Fruit fly (Drosophila melanogaster) whole organism, adult: Measurements from ENCODE around the gene DIP-eta.

Experiments used
- CG11617 ChIP-seq: fragments of 200-800 bp; sonication (Bioruptor generic); optimal IDR thresholded peaks from 2 replicates; lab custom pipeline; 2017; ENCODE audit warnings: mild to moderate bottlenecking, missing biosample characterization, missing genetic modification reagents, missing genetic modification characterization
- CG12768 ChIP-seq: fragments of 200-800 bp; sonication (Bioruptor generic); optimal IDR thresholded peaks from 2 replicates; lab custom pipeline; 2017; ENCODE audit warnings: missing biosample characterization, missing genetic modification characterization, mild to moderate bottlenecking, moderate library complexity, missing genetic modification reagents
- CG14711 ChIP-seq: fragments of 200-800 bp; sonication (Bioruptor generic); optimal IDR thresholded peaks from 2 replicates; lab custom pipeline; 2018; ENCODE audit warnings: missing biosample characterization, mild to moderate bottlenecking, missing genetic modification characterization, moderate library complexity
- CG1620 ChIP-seq: fragments of 200-800 bp; sonication (Bioruptor generic); optimal IDR thresholded peaks from 2 replicates; lab custom pipeline; 2016; ENCODE audit warnings: missing biosample characterization, missing genetic modification characterization
- CG33017 ChIP-seq: fragments of 200-800 bp; sonication (Bioruptor generic); optimal IDR thresholded peaks from 2 replicates; lab custom pipeline; 2018; ENCODE audit warnings: missing biosample characterization, mild to moderate bottlenecking, missing genetic modification characterization, moderate library complexity
- CG5204 ChIP-seq: fragments of 200-800 bp; sonication (Bioruptor generic); optimal IDR thresholded peaks from 2 replicates; lab custom pipeline; 2016; ENCODE audit warnings: missing biosample characterization, missing genetic modification characterization
- CG7045 ChIP-seq: fragments of 200-800 bp; sonication (Bioruptor generic); optimal IDR thresholded peaks from 2 replicates; lab custom pipeline; 2017; ENCODE audit warnings: missing biosample characterization, mild to moderate bottlenecking, missing genetic modification characterization
- CG7101 ChIP-seq: fragments of 200-800 bp; sonication (Bioruptor generic); optimal IDR thresholded peaks from 2 replicates; lab custom pipeline; 2018; ENCODE audit warnings: missing biosample characterization, mild to moderate bottlenecking, missing genetic modification characterization, moderate library complexity
- Clk ChIP-seq: fragments of 200-800 bp; sonication (Bioruptor generic); optimal IDR thresholded peaks from 2 replicates; lab custom pipeline; 2017; ENCODE audit warnings: missing biosample characterization, missing genetic modification characterization
- Crg-1 ChIP-seq: fragments of 200-800 bp; sonication (Bioruptor generic); optimal IDR thresholded peaks from 2 replicates; lab custom pipeline; 2016; ENCODE audit warnings: missing biosample characterization, missing genetic modification characterization
- Hr96 ChIP-seq: fragments of 200-800 bp; sonication (Bioruptor generic); optimal IDR thresholded peaks from 2 replicates; lab custom pipeline; 2016; ENCODE audit warnings: missing biosample characterization, missing genetic modification characterization
- Mnt ChIP-seq: fragments of 200-800 bp; sonication (Bioruptor generic); optimal IDR thresholded peaks from 2 replicates; lab custom pipeline; 2016; ENCODE audit warnings: missing biosample characterization, mild to moderate bottlenecking, missing genetic modification characterization
- bab1 ChIP-seq: fragments of 200-800 bp; sonication (Bioruptor generic); optimal IDR thresholded peaks from 3 replicates; lab custom pipeline; 2019; ENCODE audit warnings: missing biosample characterization, mild to moderate bottlenecking, missing genetic modification characterization, moderate library complexity
- cic ChIP-seq: fragments of 200-800 bp; sonication (Bioruptor generic); optimal IDR thresholded peaks from 2 replicates; lab custom pipeline; 2017; ENCODE audit warnings: missing biosample characterization, mild to moderate bottlenecking, missing genetic modification characterization, moderate library complexity
- cnc ChIP-seq, 2 experiments: fragments of >200 bp; optimal IDR thresholded peaks; 2 replicates each; lab custom pipeline; 2017
- kay ChIP-seq: fragments of 200-800 bp; sonication (Bioruptor generic); peaks from one replicate; lab custom pipeline; 2016; ENCODE audit warnings: missing biosample characterization, missing genetic modification characterization, borderline replicate concordance
- ovo ChIP-seq: fragments of 200-800 bp; sonication (Bioruptor generic); optimal IDR thresholded peaks from 2 replicates; lab custom pipeline; 2016; ENCODE audit warnings: missing biosample characterization, missing genetic modification characterization
- pad ChIP-seq: fragments of 200-800 bp; sonication (Bioruptor generic); optimal IDR thresholded peaks from 3 replicates; lab custom pipeline; 2017; ENCODE audit warnings: missing biosample characterization, missing genetic modification characterization, mild to moderate bottlenecking, moderate library complexity, missing genetic modification reagents
- tj ChIP-seq: fragments of 200-800 bp; sonication (Bioruptor generic); optimal IDR thresholded peaks from 3 replicates; lab custom pipeline; 2017; ENCODE audit warnings: missing biosample characterization, mild to moderate bottlenecking, missing genetic modification characterization, moderate library complexity
- toe ChIP-seq: fragments of 200-800 bp; sonication (Bioruptor generic); optimal IDR thresholded peaks from 2 replicates; lab custom pipeline; 2016; ENCODE audit warnings: missing biosample characterization, missing genetic modification characterization

DIP-eta gene

DNA sequence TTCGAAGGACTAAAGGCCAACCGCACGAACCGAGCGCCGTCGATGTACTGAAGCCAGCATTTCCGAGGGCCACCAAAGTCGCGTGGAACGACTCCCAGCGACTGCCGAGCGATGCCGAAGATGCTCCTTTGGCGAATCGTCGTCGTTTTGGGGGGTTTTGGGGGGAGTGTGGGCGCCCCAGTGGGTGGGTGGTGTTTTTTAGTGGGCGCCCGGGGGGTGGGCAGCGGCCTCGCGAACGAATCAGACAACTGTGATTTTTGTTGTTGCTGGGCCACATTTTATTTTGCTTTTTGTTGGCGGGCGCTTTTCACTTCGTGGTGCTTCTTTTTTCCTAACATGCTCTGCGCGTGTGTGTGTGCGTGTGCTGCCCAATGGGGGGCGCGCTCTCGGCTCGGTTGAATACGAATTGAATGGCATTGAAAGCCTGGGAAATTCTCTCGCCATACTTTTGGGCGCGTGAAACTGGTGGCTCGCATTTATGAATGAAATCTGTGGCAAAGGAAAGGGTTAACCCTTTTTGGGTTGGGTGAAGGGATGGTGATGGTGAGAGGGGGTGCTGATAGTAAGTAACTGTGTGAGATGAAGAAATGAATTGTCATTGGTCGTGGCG is at the start of gene DIP-eta:
Gene DIP-eta (minus strand): TSS at position 51 of the 610 bp plus-strand sequence.
- peak; percentile 64 for TF ChIP-seq CG7045 (GFP tag; lab: Kevin White, UChicago)
- TF ChIP-seq CG12768, result peak; percentile 26
- TF ChIP-seq CG14711 (tag; lab: Kevin White, UChicago), result no peak

DNA sequence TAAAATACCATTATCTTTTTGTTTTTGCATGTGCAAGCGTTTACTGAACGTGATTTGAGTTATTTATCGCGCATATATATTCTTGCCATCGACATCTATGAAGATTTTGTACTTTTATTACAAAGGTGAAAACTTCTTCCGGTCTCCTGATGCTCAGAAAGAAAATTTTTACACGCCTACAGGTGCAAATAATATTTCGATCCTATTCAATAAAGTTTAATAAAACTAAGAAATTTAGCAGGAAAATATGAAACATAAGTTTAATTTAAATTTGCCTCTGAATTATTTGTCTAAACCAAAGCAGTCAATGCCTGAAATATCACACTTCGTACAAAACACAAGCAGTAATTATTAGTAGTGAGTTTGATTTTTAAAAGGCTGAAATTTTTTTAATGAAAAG is 44.8 kb upstream of the DIP-eta start, which contains the start of gene Hsp60C:
Gene Hsp60C (plus strand): TSS at position 301 of the 400 bp plus-strand sequence.
- TF ChIP-seq tj (GFP tag; lab: Kevin White, UChicago) (no peak), cic (GFP tag; lab: Kevin White, UChicago) (no peak), ovo (GFP tag; lab: Kevin White, UChicago) (no peak), CG11617 (GFP tag; lab: Kevin White, UChicago) (no peak), Hr96 (GFP tag; lab: Kevin White, UChicago) (no peak), kay (GFP tag; lab: Kevin White, UChicago) (no peak), bab1 (no peak), CG12768 (no peak), CG33017 (no peak), cnc (optimal IDR thresholded peaks at IDR 0.05; lab: Kevin White, UChicago) (no peak), pad (GFP tag; lab: Kevin White, UChicago) (no peak), CG5204 (no peak)

DNA sequence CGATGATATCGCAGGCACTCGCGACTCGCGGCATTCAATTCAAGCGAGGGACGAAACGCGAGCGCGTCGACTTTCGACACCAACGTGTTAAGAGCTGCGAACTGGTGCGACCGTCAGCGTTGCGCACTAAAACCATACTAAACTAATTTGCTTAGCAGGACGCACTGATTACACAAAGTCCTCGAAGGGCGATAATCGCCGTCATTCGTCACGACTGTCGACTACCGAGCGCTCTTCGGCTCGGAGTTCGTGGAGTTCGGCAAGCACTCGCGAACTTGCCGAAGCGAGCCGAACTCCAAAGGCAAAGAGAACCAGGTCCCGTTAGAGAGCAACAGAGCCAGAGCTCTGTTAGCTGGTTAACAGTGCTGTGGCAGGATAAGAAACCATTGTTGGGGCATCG is 40.7 kb upstream of the DIP-eta start, which contains the start of gene DIP-theta:
Gene DIP-theta (minus strand): TSS at position 146 of the 400 bp plus-strand sequence.
- no peak for TF ChIP-seq Crg-1
- TF ChIP-seq cnc (optimal IDR thresholded peaks at IDR 0.05; lab: Kevin White, UChicago), result no peak
- TF ChIP-seq tj (GFP tag; lab: Kevin White, UChicago), result no peak
- no peak for TF ChIP-seq bab1
- no peak for TF ChIP-seq Hr96 (GFP tag; lab: Kevin White, UChicago)
- TF ChIP-seq kay (GFP tag; lab: Kevin White, UChicago), result no peak
- no peak for TF ChIP-seq ovo (GFP tag; lab: Kevin White, UChicago)
- TF ChIP-seq Clk (GFP tag; lab: Kevin White, UChicago), result no peak
- TF ChIP-seq CG11617 (GFP tag; lab: Kevin White, UChicago), result no peak

DNA sequence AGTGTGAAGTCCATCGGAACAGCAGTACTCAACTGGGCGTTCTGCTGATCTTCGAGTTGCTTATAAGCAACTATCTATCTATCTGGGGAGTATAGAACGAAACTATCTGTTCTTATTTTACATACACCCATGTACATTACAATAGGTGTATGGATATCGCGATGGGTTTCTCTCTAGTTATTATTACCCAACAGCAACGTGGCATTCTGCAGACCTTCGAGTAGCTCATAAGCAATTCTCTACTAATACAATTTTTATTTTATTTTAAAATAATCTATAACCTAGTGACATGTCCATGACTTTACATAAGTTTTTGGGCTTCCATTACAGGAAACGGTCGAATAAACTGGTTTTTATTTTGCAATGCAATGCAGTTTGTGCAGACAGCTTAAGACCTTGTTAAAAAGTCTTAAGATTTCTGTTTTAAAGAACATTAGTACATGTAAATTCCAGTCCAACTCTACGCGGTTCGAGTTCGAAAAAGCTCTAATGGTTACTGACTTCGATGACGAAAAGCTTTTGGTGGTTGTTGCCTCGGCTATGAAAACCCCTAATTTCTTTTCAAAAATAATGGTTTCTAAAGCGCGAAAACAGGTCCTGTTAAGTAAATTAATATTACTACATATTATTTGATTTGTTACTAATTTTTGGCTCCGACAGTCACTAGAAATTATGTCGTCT is 6.1 kb upstream of the DIP-eta start, which contains the start of gene Cyp6a16:
Gene Cyp6a16 (minus strand): TSS at position 36 of the 681 bp plus-strand sequence.
- TF ChIP-seq CG11617 (GFP tag; lab: Kevin White, UChicago) (no peak), Clk (GFP tag; lab: Kevin White, UChicago) (no peak), ovo (GFP tag; lab: Kevin White, UChicago) (no peak), toe (no peak), CG7045 (GFP tag; lab: Kevin White, UChicago) (no peak), Hr96 (GFP tag; lab: Kevin White, UChicago) (no peak), CG14711 (tag; lab: Kevin White, UChicago) (no peak), CG5204 (no peak), tj (GFP tag; lab: Kevin White, UChicago) (no peak), CG7101 (no peak), cnc (optimal IDR thresholded peaks at IDR 0.05; lab: Kevin White, UChicago) (no peak), CG12768 (no peak), pad (GFP tag; lab: Kevin White, UChicago) (no peak), kay (GFP tag; lab: Kevin White, UChicago) (no peak), Mnt (GFP tag; lab: Kevin White, UChicago) (no peak)

DNA sequence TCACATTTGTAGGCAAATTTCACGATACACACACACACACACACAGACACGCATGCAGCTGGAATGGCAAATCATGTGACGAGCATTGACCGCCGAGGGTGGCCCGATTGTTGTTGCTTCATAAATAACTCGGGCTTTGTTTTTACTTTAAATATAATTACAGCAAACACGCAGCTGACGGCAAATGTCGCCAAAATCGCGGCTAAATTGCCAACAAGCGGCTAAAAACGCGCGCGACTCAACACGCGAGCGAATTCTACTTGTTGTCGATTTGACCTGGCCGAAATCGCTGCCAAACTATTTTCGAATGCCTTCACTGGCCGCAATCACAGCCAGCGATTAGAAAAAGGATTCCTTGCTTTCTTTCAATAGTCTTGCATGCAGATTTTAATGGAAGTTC is 522 bp downstream of the DIP-eta start:
- TF ChIP-seq tj (GFP tag; lab: Kevin White, UChicago), result no peak
- no peak for TF ChIP-seq CG14711 (tag; lab: Kevin White, UChicago)
- no peak for TF ChIP-seq CG12768
- TF ChIP-seq cnc (optimal IDR thresholded peaks at IDR 0.05; lab: Kevin White, UChicago), result no peak
- TF ChIP-seq CG7045 (GFP tag; lab: Kevin White, UChicago), result no peak
- TF ChIP-seq CG5204, result no peak

DNA sequence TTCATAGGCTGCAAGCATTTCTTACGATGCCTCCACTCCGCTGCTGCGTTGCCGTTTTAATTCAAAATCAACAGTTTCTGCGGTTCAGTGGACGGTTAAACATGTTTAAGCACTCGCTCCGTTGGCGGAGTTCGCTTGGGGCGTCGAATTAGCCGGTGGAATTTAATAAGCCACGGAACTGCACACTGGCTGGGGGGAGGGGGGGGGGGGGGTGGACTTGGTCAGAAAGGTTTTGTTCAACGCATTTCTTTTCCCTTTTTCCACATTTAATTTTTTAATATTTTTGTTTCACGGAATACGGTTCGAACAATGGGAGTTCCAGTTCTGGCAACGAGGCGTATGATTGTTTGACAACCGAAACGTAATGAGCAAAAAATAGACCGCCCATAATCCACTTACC is 7.1 kb downstream of the DIP-eta start:
- TF ChIP-seq Clk (GFP tag; lab: Kevin White, UChicago) (no peak), CG7045 (GFP tag; lab: Kevin White, UChicago) (no peak), Crg-1 (no peak), pad (GFP tag; lab: Kevin White, UChicago) (no peak), toe (no peak), tj (GFP tag; lab: Kevin White, UChicago) (no peak), cic (GFP tag; lab: Kevin White, UChicago) (no peak), CG33017 (no peak), kay (GFP tag; lab: Kevin White, UChicago) (no peak), Hr96 (GFP tag; lab: Kevin White, UChicago) (no peak), CG11617 (GFP tag; lab: Kevin White, UChicago) (no peak), CG12768 (no peak), CG1620 (GFP tag; lab: Kevin White, UChicago) (no peak), cnc (optimal IDR thresholded peaks at IDR 0.05; lab: Kevin White, UChicago) (no peak), CG7101 (no peak), bab1 (no peak)
